Worm (Caenorhabditis elegans) whole organism, late embryonic: Measurements from ENCODE around the gene str-31.

Experiments
- C08G9.2 ChIP-seq: sonication (generic microtip); optimal IDR thresholded peaks from 2 replicates; lab custom pipeline; 2016; ENCODE audit warnings: mild to moderate bottlenecking, missing genetic modification characterization, moderate library complexity, missing compliant biosample characterization
- ahr-1 ChIP-seq: sonication (generic microtip); optimal IDR thresholded peaks from 2 replicates; lab custom pipeline; 2016; ENCODE audit warnings: missing genetic modification characterization, missing compliant biosample characterization
- ceh-14 ChIP-seq: sonication (generic microtip); optimal IDR thresholded peaks from 2 replicates; lab custom pipeline; 2016; ENCODE audit warnings: missing genotype, missing genetic modification characterization, missing compliant biosample characterization
- ceh-18 ChIP-seq: sonication (generic microtip); optimal IDR thresholded peaks from 2 replicates; lab custom pipeline; 2016; ENCODE audit warnings: missing genetic modification characterization, missing compliant biosample characterization
- ceh-2 ChIP-seq: sonication (generic microtip); optimal IDR thresholded peaks from 2 replicates; lab custom pipeline; 2016; ENCODE audit warnings: missing genotype, missing genetic modification characterization, missing compliant biosample characterization
- ceh-24 ChIP-seq: sonication (generic microtip); optimal IDR thresholded peaks from 2 replicates; lab custom pipeline; 2016; ENCODE audit warnings: mild to moderate bottlenecking, missing genetic modification characterization, missing compliant biosample characterization
- ceh-9 ChIP-seq: sonication (generic microtip); optimal IDR thresholded peaks from 2 replicates; lab custom pipeline; 2016; ENCODE audit warnings: mild to moderate bottlenecking, missing genetic modification characterization, inconsistent platforms, missing compliant biosample characterization
- elt-2 ChIP-seq: sonication (generic microtip); optimal IDR thresholded peaks from 2 replicates; lab custom pipeline; 2016; ENCODE audit warnings: missing genetic modification reagents, missing genetic modification characterization, missing compliant biosample characterization
- elt-4 ChIP-seq: sonication (generic microtip); optimal IDR thresholded peaks from 2 replicates; lab custom pipeline; 2016; ENCODE audit warnings: missing genetic modification characterization, missing compliant biosample characterization
- eyg-1 ChIP-seq: sonication (generic microtip); optimal IDR thresholded peaks from 2 replicates; lab custom pipeline; 2016; ENCODE audit warnings: missing genotype, missing genetic modification characterization, missing compliant biosample characterization
- fax-1 ChIP-seq: sonication (generic microtip); optimal IDR thresholded peaks from 2 replicates; lab custom pipeline; 2016; ENCODE audit warnings: missing genotype, missing genetic modification characterization, missing compliant biosample characterization
- fkh-10 ChIP-seq: fragments of 150-350 bp; optimal IDR thresholded peaks from 2 replicates; lab custom pipeline; 2014; ENCODE audit warnings: missing biosample characterization, missing genetic modification reagents, missing genetic modification characterization
- fkh-6 ChIP-seq: sonication (generic microtip); optimal IDR thresholded peaks from 2 replicates; lab custom pipeline; 2016; ENCODE audit warnings: missing genetic modification characterization, missing compliant biosample characterization
- gmeb-2 ChIP-seq: sonication (generic microtip); optimal IDR thresholded peaks from 2 replicates; lab custom pipeline; 2016; ENCODE audit warnings: missing genetic modification characterization, inconsistent platforms, missing compliant biosample characterization
- lim-6 ChIP-seq: sonication (generic microtip); optimal IDR thresholded peaks from 2 replicates; lab custom pipeline; 2016; ENCODE audit warnings: missing genetic modification characterization, missing compliant biosample characterization
- lin-11 ChIP-seq: fragments of 200-800 bp; sonication (Bioruptor generic); optimal IDR thresholded peaks from 2 replicates; lab custom pipeline; 2018; ENCODE audit warnings: mild to moderate bottlenecking, missing genetic modification characterization, missing compliant biosample characterization
- nhr-11 ChIP-seq: fragments of 150-350 bp; optimal IDR thresholded peaks from 2 replicates; lab custom pipeline; 2014; ENCODE audit warnings: missing biosample characterization, missing genetic modification characterization
- odd-2 ChIP-seq: sonication (generic microtip); optimal IDR thresholded peaks from 2 replicates; lab custom pipeline; 2017; ENCODE audit warnings: antibody characterized with exemption, mild to moderate bottlenecking, missing genetic modification characterization, missing compliant biosample characterization
- pag-3 ChIP-seq: sonication (generic microtip); optimal IDR thresholded peaks from 2 replicates; lab custom pipeline; 2016; ENCODE audit warnings: missing compliant biosample characterization, missing genetic modification characterization, borderline replicate concordance
- pax-1 ChIP-seq: fragments of 150-350 bp; optimal IDR thresholded peaks from 2 replicates; lab custom pipeline; 2014; ENCODE audit warnings: missing biosample characterization, missing genetic modification characterization
- pha-2 ChIP-seq: sonication (generic microtip); optimal IDR thresholded peaks from 2 replicates; lab custom pipeline; 2017; ENCODE audit warnings: mild to moderate bottlenecking, missing genetic modification characterization, missing compliant biosample characterization
- pha-4 ChIP-seq: fragments of 150-350 bp; optimal IDR thresholded peaks from 2 replicates; lab custom pipeline; 2018; ENCODE audit warnings: missing biosample characterization, missing genetic modification reagents, missing genetic modification characterization
- pqm-1 ChIP-seq: sonication (generic microtip); optimal IDR thresholded peaks from 2 replicates; lab custom pipeline; 2016; ENCODE audit warnings: missing genetic modification characterization, missing compliant biosample characterization
- pros-1 ChIP-seq: fragments of 150-350 bp; optimal IDR thresholded peaks from 2 replicates; lab custom pipeline; 2014; ENCODE audit warnings: missing biosample characterization, missing genetic modification reagents, missing genetic modification characterization
- ref-2 ChIP-seq: sonication (generic microtip); optimal IDR thresholded peaks from 2 replicates; lab custom pipeline; 2016; ENCODE audit warnings: missing genetic modification characterization, missing compliant biosample characterization
- sdc-2 ChIP-seq: sonication (generic microtip); optimal IDR thresholded peaks from 2 replicates; lab custom pipeline; 2016; ENCODE audit warnings: missing genotype, missing genetic modification characterization, missing compliant biosample characterization
- sox-2 ChIP-seq: fragments of 200-800 bp; sonication (Bioruptor generic); IDR thresholded peaks from 2 replicates; pipeline ENCODE4 v1.3.6; 2022; ENCODE audit warnings: missing genetic modification reagents, missing genetic modification characterization, missing compliant biosample characterization
- sox-4 ChIP-seq: sonication (generic microtip); optimal IDR thresholded peaks from 2 replicates; lab custom pipeline; 2017; ENCODE audit warnings: mild to moderate bottlenecking, missing genetic modification characterization, inconsistent platforms, missing compliant biosample characterization
- syd-9 ChIP-seq: sonication (generic microtip); optimal IDR thresholded peaks from 2 replicates; lab custom pipeline; 2016; ENCODE audit warnings: mild to moderate bottlenecking, missing genetic modification characterization, moderate library complexity, missing compliant biosample characterization
- tbx-2 ChIP-seq: sonication (generic microtip); optimal IDR thresholded peaks from 2 replicates; lab custom pipeline; 2016; ENCODE audit warnings: missing genetic modification characterization, missing compliant biosample characterization
- ttx-3 ChIP-seq: sonication (generic microtip); optimal IDR thresholded peaks from 2 replicates; lab custom pipeline; 2016; ENCODE audit warnings: missing genetic modification reagents, missing genetic modification characterization, missing compliant biosample characterization
- unc-3 ChIP-seq, 2 experiments: fragments of 200-800 bp in 1 of 2; sonication (Bioruptor generic) in 1 of 2; sonication (generic microtip) in 1 of 2; conservative IDR thresholded peaks in 1 of 2; optimal IDR thresholded peaks in 1 of 2; 2 replicates each; pipeline versions ENCODE4 v1.3.6 to Lab custom; 2016 to 2022; ENCODE audit warnings: missing compliant biosample characterization in 2 of 2, missing genetic modification characterization in 2 of 2, missing genetic modification reagents in 1 of 2
- unc-42 ChIP-seq: sonication (generic microtip); optimal IDR thresholded peaks from 2 replicates; lab custom pipeline; 2016; ENCODE audit warnings: missing genotype, missing genetic modification characterization, missing compliant biosample characterization
- unc-55 ChIP-seq: sonication (generic microtip); optimal IDR thresholded peaks from 2 replicates; lab custom pipeline; 2017; ENCODE audit warnings: missing biosample characterization, missing genetic modification reagents, missing genetic modification characterization
- zip-5 ChIP-seq: sonication (generic microtip); optimal IDR thresholded peaks from 2 replicates; lab custom pipeline; 2016; ENCODE audit warnings: missing genetic modification characterization, missing compliant biosample characterization
- ztf-16 ChIP-seq: sonication (generic microtip); optimal IDR thresholded peaks from 2 replicates; lab custom pipeline; 2017; ENCODE audit warnings: missing genetic modification characterization, missing compliant biosample characterization

Gene str-31

DNA sequence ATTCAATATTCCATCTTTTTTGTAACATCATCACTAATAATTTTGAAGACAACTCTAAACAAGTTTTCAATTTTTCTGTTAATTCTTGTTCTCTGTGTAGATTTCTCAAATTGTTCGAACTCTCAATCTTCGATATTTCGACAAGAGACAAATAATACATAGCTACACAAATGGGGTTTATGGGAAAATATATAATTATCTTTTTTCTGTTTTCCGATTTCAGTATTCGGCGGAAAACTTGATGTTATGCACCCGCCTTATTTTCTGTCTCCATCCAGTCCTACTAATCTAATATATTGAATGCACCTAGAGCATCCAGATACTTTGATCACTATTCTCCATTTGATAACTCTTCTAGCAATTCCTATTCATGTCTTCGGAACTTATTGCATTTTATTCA, 30.5 kb upstream of the str-31 start, which contains the start of gene srh-268:
srh-268 (plus strand) TSS at position 301 of the 400 bp plus-strand sequence.
- TF ChIP-seq odd-2 (tag; lab: Kevin White, UChicago), result no peak
- no peak for TF ChIP-seq ttx-3
- TF ChIP-seq ceh-2 (tag; lab: Kevin White, UChicago), result no peak
- TF ChIP-seq sox-2 (GFP tag; lab: Robert Waterston, UW), result no peak
- TF ChIP-seq ceh-18 (tag; lab: Kevin White, UChicago), result no peak
- no peak for TF ChIP-seq ref-2 (tag; lab: Kevin White, UChicago)
- no peak for TF ChIP-seq eyg-1
- TF ChIP-seq unc-42 (tag; lab: Kevin White, UChicago), result no peak
- TF ChIP-seq fkh-10 (GFP tag; lab: Kevin White, UChicago), result no peak
- TF ChIP-seq pax-1, result no peak
- TF ChIP-seq syd-9 (tag; lab: Kevin White, UChicago), result no peak
- no peak for TF ChIP-seq pha-4 (tag; lab: Kevin White, UChicago)
- no peak for TF ChIP-seq ztf-16 (tag; lab: Kevin White, UChicago)
- no peak for TF ChIP-seq unc-3 (GFP tag; conservative IDR thresholded peaks at IDR 0.05; lab: Robert Waterston, UW)
- TF ChIP-seq unc-3 (tag; optimal IDR thresholded peaks at IDR 0.05; lab: Kevin White, UChicago), result no peak
- TF ChIP-seq pros-1 (tag; lab: Kevin White, UChicago), result no peak
- TF ChIP-seq pqm-1 (tag; lab: Kevin White, UChicago), result no peak
- TF ChIP-seq ceh-24 (tag; lab: Kevin White, UChicago), result no peak

DNA sequence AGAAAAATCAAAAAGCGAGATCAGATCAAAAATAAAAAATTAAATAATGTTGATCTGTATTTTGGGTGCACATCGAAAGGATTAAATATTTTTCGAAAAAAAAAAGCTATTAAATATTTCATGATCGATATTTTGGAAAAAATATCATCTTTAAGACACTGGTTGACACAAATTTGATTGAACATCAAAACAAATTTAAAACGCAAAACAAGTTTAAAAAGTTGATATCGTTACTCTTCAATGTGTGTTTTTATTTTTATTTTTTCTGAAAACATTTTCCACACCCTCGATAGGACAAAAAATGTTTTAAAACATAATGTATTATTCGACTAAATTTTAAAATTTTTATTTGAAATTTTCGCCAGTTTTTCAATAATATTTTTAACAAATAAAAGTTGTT, 29.6 kb upstream of the str-31 start, which contains the start of gene C54F6.12:
C54F6.12 (minus strand) TSS at position 101 of the 400 bp plus-strand sequence.
- no peak for TF ChIP-seq ref-2 (tag; lab: Kevin White, UChicago)
- no peak for TF ChIP-seq ceh-9 (tag; lab: Kevin White, UChicago)
- no peak for TF ChIP-seq fkh-10 (GFP tag; lab: Kevin White, UChicago)
- no peak for TF ChIP-seq elt-2
- TF ChIP-seq pha-4 (tag; lab: Kevin White, UChicago), result no peak
- no peak for TF ChIP-seq pag-3 (tag; lab: Kevin White, UChicago)
- no peak for TF ChIP-seq unc-42 (tag; lab: Kevin White, UChicago)
- no peak for TF ChIP-seq ceh-2 (tag; lab: Kevin White, UChicago)
- TF ChIP-seq sdc-2, result no peak
- no peak for TF ChIP-seq fkh-6
- TF ChIP-seq elt-4, result no peak
- TF ChIP-seq gmeb-2 (tag; lab: Kevin White, UChicago), result no peak
- TF ChIP-seq nhr-11 (tag; lab: Kevin White, UChicago), result no peak
- no peak for TF ChIP-seq ahr-1 (tag; lab: Kevin White, UChicago)
- no peak for TF ChIP-seq ceh-14 (tag; lab: Kevin White, UChicago)
- TF ChIP-seq tbx-2 (tag; lab: Kevin White, UChicago), result no peak
- TF ChIP-seq unc-55 (GFP tag; lab: Kevin White, UChicago), result no peak
- TF ChIP-seq, all 69 proteins: peak for 0

- TF ChIP-seq pag-3 (tag; lab: Kevin White, UChicago), result no peak
Measured at ce11 chrV:7532947-7533346, 24.5 kb upstream of the str-31 start, which contains the start of gene C54F6.3. Gene C54F6.3 (plus strand): TSS chrV:7533247.

- TF ChIP-seq sox-2 (GFP tag; lab: Robert Waterston, UW), result no peak
- TF ChIP-seq pha-2 (tag; lab: Kevin White, UChicago), result no peak
- TF ChIP-seq syd-9 (tag; lab: Kevin White, UChicago), result no peak
- no peak for TF ChIP-seq C08G9.2 (tag; lab: Kevin White, UChicago)
- no peak for TF ChIP-seq ahr-1 (tag; lab: Kevin White, UChicago)
- TF ChIP-seq sdc-2, result no peak
- TF ChIP-seq sox-4 (tag; lab: Kevin White, UChicago), result no peak
- TF ChIP-seq zip-5 (tag; lab: Kevin White, UChicago), result no peak
- TF ChIP-seq lin-11 (tag; lab: Kevin White, UChicago), result no peak
- no peak for TF ChIP-seq pha-4 (tag; lab: Kevin White, UChicago)
- TF ChIP-seq lim-6 (tag; lab: Kevin White, UChicago), result no peak
- no peak for TF ChIP-seq ceh-18 (tag; lab: Kevin White, UChicago)
- TF ChIP-seq fax-1 (tag; lab: Kevin White, UChicago), result no peak
- no peak for TF ChIP-seq gmeb-2 (tag; lab: Kevin White, UChicago)
- no peak for TF ChIP-seq ref-2 (tag; lab: Kevin White, UChicago)
- TF ChIP-seq ceh-24 (tag; lab: Kevin White, UChicago), result no peak
- no peak for TF ChIP-seq ceh-9 (tag; lab: Kevin White, UChicago)
- no peak for TF ChIP-seq ttx-3
- TF ChIP-seq, all 69 proteins: peak for 0
Measured at ce11 chrV:7529840-7530239, 21.4 kb upstream of the str-31 start, which contains the start of gene swt-2. Gene swt-2 (plus strand): TSS chrV:7530140.
